Worm (Caenorhabditis elegans) whole organism, midembryonic: Measurements from ENCODE around the gene nhr-7.

ENCODE experiments used
- T22C8.4 ChIP-seq: fragments of 200-800 bp; sonication (Bioruptor generic); IDR thresholded peaks from 2 replicates; pipeline ENCODE4 v1.3.6; 2022; ENCODE audit warnings: missing genetic modification characterization, missing compliant biosample characterization
- cog-1 ChIP-seq: sonication (generic microtip); optimal IDR thresholded peaks from 2 replicates; lab custom pipeline; 2016; ENCODE audit warnings: missing genetic modification characterization, missing compliant biosample characterization
- flt-1 ChIP-seq: fragments of 200-800 bp; sonication (Bioruptor generic); IDR thresholded peaks from 2 replicates; pipeline ENCODE4 v1.3.6; 2022; ENCODE audit warnings: missing genetic modification characterization, missing compliant biosample characterization
- klf-2 ChIP-seq: fragments of 200-800 bp; sonication (Bioruptor generic); conservative IDR thresholded peaks from 2 replicates; pipeline ENCODE4 v1.3.6; 2022; ENCODE audit warnings: missing genetic modification reagents, missing genetic modification characterization, missing compliant biosample characterization
- med-1 ChIP-seq: sonication (generic microtip); optimal IDR thresholded peaks from 2 replicates; lab custom pipeline; 2017; ENCODE audit warnings: missing genetic modification characterization, mild to moderate bottlenecking, missing compliant biosample characterization, antibody characterized with exemption, missing genetic modification reagents; ENCODE audit not compliant: insufficient read depth
- ref-1 ChIP-seq: fragments of 200-800 bp; sonication (Bioruptor generic); conservative IDR thresholded peaks from 2 replicates; pipeline ENCODE4 v1.3.6; 2022; ENCODE audit warnings: missing genetic modification reagents, missing genetic modification characterization, missing compliant biosample characterization
- tab-1 ChIP-seq: fragments of 200-800 bp; sonication (Bioruptor generic); IDR thresholded peaks from 2 replicates; pipeline ENCODE4 v1.3.6; 2022; ENCODE audit warnings: missing genetic modification characterization, missing compliant biosample characterization
- ztf-23 ChIP-seq: fragments of 200-800 bp; sonication (Bioruptor generic); IDR thresholded peaks from 2 replicates; pipeline ENCODE4 v1.3.6; 2022; ENCODE audit warnings: missing genetic modification reagents, missing genetic modification characterization, missing compliant biosample characterization
- ztf-29 ChIP-seq: fragments of 200-800 bp; sonication (Bioruptor generic); IDR thresholded peaks from 2 replicates; pipeline ENCODE4 v1.3.6; 2022; ENCODE audit warnings: missing genetic modification reagents, missing genetic modification characterization, missing compliant biosample characterization

Gene nhr-7

DNA sequence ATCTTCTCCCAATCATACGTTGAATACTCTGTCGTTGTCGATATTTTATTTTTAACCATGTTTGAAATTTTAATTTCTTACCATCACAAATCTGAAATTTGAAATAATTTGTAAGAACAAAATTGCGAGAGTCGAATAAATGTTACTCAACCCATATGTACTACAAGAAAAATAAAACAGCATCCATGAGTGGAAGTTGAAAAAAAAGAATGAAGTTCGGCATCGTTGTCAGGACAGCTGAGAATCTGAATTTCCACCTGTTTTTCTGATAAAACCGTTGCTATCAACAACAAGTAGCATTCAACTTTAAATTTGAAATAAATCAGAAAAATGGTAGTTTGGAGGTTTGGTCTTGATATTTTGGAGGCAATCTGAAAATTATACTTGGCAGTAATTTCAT lies 47.3 kb downstream of the nhr-7 start, which contains the start of gene C29F4.3:
Gene C29F4.3 (minus strand): TSS at position 101 of the 400 bp plus-strand sequence.
- TF ChIP-seq T22C8.4 (GFP tag; lab: Robert Waterston, UW) (no peak), klf-2 (no peak), flt-1 (GFP tag; lab: Robert Waterston, UW) (no peak), ref-1 (GFP tag; lab: Robert Waterston, UW) (no peak), ztf-29 (GFP tag; lab: Robert Waterston, UW) (no peak), tab-1 (GFP tag; lab: Robert Waterston, UW) (no peak), med-1 (GFP tag; lab: Kevin White, UChicago) (no peak), cog-1 (tag; lab: Kevin White, UChicago) (no peak), ztf-23 (GFP tag; lab: Robert Waterston, UW) (no peak)

DNA sequence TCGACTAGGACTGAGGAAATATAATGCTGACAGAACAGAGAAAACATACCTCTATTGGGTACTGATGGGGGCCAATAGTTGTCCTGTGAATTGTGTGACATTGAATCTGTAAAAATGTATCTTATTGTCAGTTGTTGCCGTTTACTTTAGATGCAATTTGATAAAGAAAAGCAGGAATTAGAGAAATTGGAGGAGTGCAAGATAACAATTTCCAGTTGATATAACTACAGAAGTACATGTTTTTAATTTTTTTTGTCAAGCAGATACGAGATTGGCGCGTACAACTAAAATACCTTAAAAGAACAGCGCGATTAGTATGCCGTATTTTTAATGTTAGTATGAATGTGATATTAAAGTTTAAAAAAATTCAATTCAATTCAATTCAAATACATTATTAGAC lies 53.1 kb downstream of the nhr-7 start, which contains the start of gene zip-6:
Gene zip-6 (minus strand): TSS at position 101 of the 400 bp plus-strand sequence.
- TF ChIP-seq ztf-29 (GFP tag; lab: Robert Waterston, UW) (no peak), cog-1 (tag; lab: Kevin White, UChicago) (no peak), ref-1 (GFP tag; lab: Robert Waterston, UW) (no peak), ztf-23 (GFP tag; lab: Robert Waterston, UW) (no peak), flt-1 (GFP tag; lab: Robert Waterston, UW) (no peak), T22C8.4 (GFP tag; lab: Robert Waterston, UW) (no peak), med-1 (GFP tag; lab: Kevin White, UChicago) (no peak), klf-2 (no peak)
